Worm (Caenorhabditis elegans) whole organism, L1 larva: Measurements from ENCODE around the gene C01G6.2.

Experiments used
- C04F5.9 ChIP-seq: sonication (generic microtip); optimal IDR thresholded peaks from 2 replicates; lab custom pipeline; 2016; ENCODE audit warnings: missing genetic modification characterization, missing compliant biosample characterization
- C16A3.4 ChIP-seq: fragments of 150-350 bp; optimal IDR thresholded peaks from 2 replicates; lab custom pipeline; 2014; ENCODE audit warnings: missing biosample characterization, missing genetic modification characterization
- C34B4.2 ChIP-seq: sonication (generic microtip); optimal IDR thresholded peaks from 2 replicates; lab custom pipeline; 2017; ENCODE audit warnings: mild to moderate bottlenecking, missing genetic modification characterization, missing compliant biosample characterization
- F16B12.6 ChIP-seq: fragments of 150-350 bp; optimal IDR thresholded peaks from 2 replicates; lab custom pipeline; 2014; ENCODE audit warnings: missing biosample characterization, missing genetic modification characterization
- Y116A8C.19 ChIP-seq: sonication (generic microtip); optimal IDR thresholded peaks from 2 replicates; lab custom pipeline; 2016; ENCODE audit warnings: missing compliant biosample characterization, missing genetic modification characterization, borderline replicate concordance
- aha-1 ChIP-seq: fragments of 150-350 bp; optimal IDR thresholded peaks from 2 replicates; lab custom pipeline; 2014; ENCODE audit warnings: missing biosample characterization, missing genetic modification characterization
- aly-2 ChIP-seq: fragments of 150-350 bp; optimal IDR thresholded peaks from 2 replicates; lab custom pipeline; 2014; ENCODE audit warnings: missing biosample characterization, missing genetic modification characterization
- blmp-1 ChIP-seq: fragments of 150-350 bp; optimal IDR thresholded peaks from 2 replicates; lab custom pipeline; 2014; ENCODE audit warnings: missing biosample characterization, missing genetic modification characterization
- ceh-63 ChIP-seq: fragments of 200-800 bp; sonication (Bioruptor generic); optimal IDR thresholded peaks from 2 replicates; lab custom pipeline; 2018; ENCODE audit warnings: mild to moderate bottlenecking, missing genetic modification characterization, missing compliant biosample characterization
- ceh-82 ChIP-seq, 3 experiments: fragments of 150-350 bp in 1 of 3; sonication (generic microtip) in 2 of 3; optimal IDR thresholded peaks; 2 replicates each; lab custom pipeline; 2014 to 2017; ENCODE audit warnings: missing biosample characterization in 3 of 3, missing genetic modification characterization in 3 of 3
- ceh-90 ChIP-seq: sonication (generic microtip); optimal IDR thresholded peaks from 2 replicates; lab custom pipeline; 2016; ENCODE audit warnings: missing genetic modification characterization, missing compliant biosample characterization
- dpl-1 ChIP-seq, 3 experiments: fragments of 150-350 bp in 2 of 3; sonication (generic microtip) in 1 of 3; optimal IDR thresholded peaks; 2 replicates each; lab custom pipeline; 2014 to 2017; ENCODE audit warnings: missing biosample characterization in 3 of 3, missing genetic modification characterization in 3 of 3, missing genetic modification reagents in 3 of 3
- dsc-1 ChIP-seq: sonication (generic microtip); optimal IDR thresholded peaks from 2 replicates; lab custom pipeline; 2016; ENCODE audit warnings: mild to moderate bottlenecking, missing genetic modification characterization, missing compliant biosample characterization
- egl-13 ChIP-seq: sonication (generic microtip); optimal IDR thresholded peaks from 2 replicates; lab custom pipeline; 2016; ENCODE audit warnings: missing genotype, missing genetic modification reagents, missing genetic modification characterization, missing compliant biosample characterization
- elt-2 ChIP-seq: sonication (generic microtip); optimal IDR thresholded peaks from 2 replicates; lab custom pipeline; 2016; ENCODE audit warnings: missing genetic modification characterization, mild to moderate bottlenecking, inconsistent platforms, missing compliant biosample characterization, missing genetic modification reagents
- elt-3 ChIP-seq, 6 experiments: fragments of 150-350 bp in 1 of 6; sonication (generic microtip); optimal IDR thresholded peaks; 2 replicates each; lab custom pipeline; 2017 to 2018; ENCODE audit warnings: missing biosample characterization in 6 of 6, missing genetic modification characterization in 6 of 6, inconsistent platforms in 1 of 6
- ets-5 ChIP-seq: fragments of 200-800 bp; sonication (Bioruptor generic); IDR thresholded peaks from 2 replicates; pipeline ENCODE4 v1.3.6; 2022; ENCODE audit warnings: missing genetic modification characterization, missing compliant biosample characterization
- fkh-8 ChIP-seq: sonication (generic microtip); optimal IDR thresholded peaks from 2 replicates; lab custom pipeline; 2016; ENCODE audit warnings: mild to moderate bottlenecking, missing genetic modification characterization, missing compliant biosample characterization
- hlh-17 ChIP-seq: fragments of 200-800 bp; sonication (Bioruptor generic); optimal IDR thresholded peaks from 2 replicates; lab custom pipeline; 2018; ENCODE audit warnings: missing genetic modification characterization, mild to moderate bottlenecking, missing compliant biosample characterization, moderate library complexity, borderline replicate concordance
- hpl-2 ChIP-seq: fragments of 150-350 bp; optimal IDR thresholded peaks from 2 replicates; lab custom pipeline; 2014; ENCODE audit warnings: missing biosample characterization, missing genetic modification reagents, missing genetic modification characterization
- lin-14 ChIP-seq: fragments of 200-800 bp; sonication (Bioruptor generic); optimal IDR thresholded peaks from 2 replicates; lab custom pipeline; 2018; ENCODE audit warnings: mild to moderate bottlenecking, missing genetic modification characterization, moderate library complexity, missing compliant biosample characterization
- lsy-2 ChIP-seq, 2 experiments: fragments of 150-350 bp; optimal IDR thresholded peaks; 2 replicates each; lab custom pipeline; 2014; ENCODE audit warnings: missing biosample characterization in 2 of 2, missing genetic modification characterization in 2 of 2
- mep-1 ChIP-seq: fragments of 150-350 bp; optimal IDR thresholded peaks from 2 replicates; lab custom pipeline; 2014; ENCODE audit warnings: missing biosample characterization, missing genetic modification characterization
- nhr-11 ChIP-seq: fragments of 150-350 bp; optimal IDR thresholded peaks from 2 replicates; lab custom pipeline; 2014; ENCODE audit warnings: missing biosample characterization, missing genetic modification characterization
- nhr-12 ChIP-seq: sonication (generic microtip); optimal IDR thresholded peaks from 2 replicates; lab custom pipeline; 2017; ENCODE audit warnings: missing biosample characterization, missing genetic modification characterization
- nhr-47 ChIP-seq: sonication (generic microtip); optimal IDR thresholded peaks from 2 replicates; lab custom pipeline; 2016; ENCODE audit warnings: mild to moderate bottlenecking, missing genetic modification characterization, moderate library complexity, missing compliant biosample characterization
- nhr-71 ChIP-seq: sonication (generic microtip); optimal IDR thresholded peaks from 2 replicates; lab custom pipeline; 2016; ENCODE audit warnings: mild to moderate bottlenecking, missing genetic modification characterization, moderate library complexity, missing compliant biosample characterization
- nhr-85 ChIP-seq: sonication (generic microtip); peaks from one replicate; lab custom pipeline; 2016; ENCODE audit warnings: missing genetic modification characterization, inconsistent platforms, missing compliant biosample characterization
- nhr-90 ChIP-seq: sonication (generic microtip); optimal IDR thresholded peaks from 2 replicates; lab custom pipeline; 2016; ENCODE audit warnings: mild to moderate bottlenecking, missing genetic modification characterization, missing compliant biosample characterization; ENCODE audit not compliant: poor library complexity
- pag-3 ChIP-seq: sonication (generic microtip); optimal IDR thresholded peaks from 2 replicates; lab custom pipeline; 2017; ENCODE audit warnings: missing genetic modification characterization, mild to moderate bottlenecking, missing compliant biosample characterization, antibody characterized with exemption, borderline replicate concordance; ENCODE audit not compliant: insufficient read depth
- pax-3 ChIP-seq: fragments of 200-800 bp; sonication (Bioruptor generic); optimal IDR thresholded peaks from 2 replicates; lab custom pipeline; 2018; ENCODE audit warnings: mild to moderate bottlenecking, missing genetic modification characterization, moderate library complexity, missing compliant biosample characterization
- pqm-1 ChIP-seq: sonication (generic microtip); optimal IDR thresholded peaks from 3 replicates; lab custom pipeline; 2017; ENCODE audit warnings: missing biosample characterization, missing genetic modification characterization
- snu-23 ChIP-seq: sonication (generic microtip); optimal IDR thresholded peaks from 2 replicates; lab custom pipeline; 2016; ENCODE audit warnings: missing genetic modification characterization, missing compliant biosample characterization
- sox-4 ChIP-seq: sonication (generic microtip); optimal IDR thresholded peaks from 2 replicates; lab custom pipeline; 2016; ENCODE audit warnings: missing genetic modification characterization, missing compliant biosample characterization
- sup-37 ChIP-seq: fragments of 200-800 bp; sonication (Bioruptor generic); optimal IDR thresholded peaks from 2 replicates; lab custom pipeline; 2018; ENCODE audit warnings: mild to moderate bottlenecking, missing genetic modification characterization, missing compliant biosample characterization
- swsn-7 ChIP-seq: sonication (generic microtip); optimal IDR thresholded peaks from 2 replicates; lab custom pipeline; 2016; ENCODE audit warnings: missing genetic modification characterization, missing compliant biosample characterization
- unc-130 ChIP-seq: fragments of 150-350 bp; optimal IDR thresholded peaks from 2 replicates; lab custom pipeline; 2017; ENCODE audit warnings: missing biosample characterization, missing genetic modification characterization, inconsistent platforms
- unc-30 ChIP-seq: sonication (generic microtip); optimal IDR thresholded peaks from 2 replicates; lab custom pipeline; 2017; ENCODE audit warnings: missing biosample characterization, missing genetic modification characterization
- unc-62 ChIP-seq: fragments of 150-350 bp; optimal IDR thresholded peaks from 2 replicates; lab custom pipeline; 2014; ENCODE audit warnings: missing biosample characterization, missing genetic modification reagents, missing genetic modification characterization
- unc-86 ChIP-seq: sonication (generic microtip); optimal IDR thresholded peaks from 2 replicates; lab custom pipeline; 2016; ENCODE audit warnings: missing genetic modification characterization, missing compliant biosample characterization
- vab-15 ChIP-seq: sonication (generic microtip); optimal IDR thresholded peaks from 2 replicates; lab custom pipeline; 2017; ENCODE audit warnings: missing genotype, mild to moderate bottlenecking, missing genetic modification characterization, missing compliant biosample characterization
- zip-4 ChIP-seq: fragments of 200-800 bp; sonication (Bioruptor generic); optimal IDR thresholded peaks from 2 replicates; lab custom pipeline; 2018; ENCODE audit warnings: mild to moderate bottlenecking, missing genetic modification characterization, moderate library complexity, missing compliant biosample characterization
- ztf-4 ChIP-seq: fragments of 150-350 bp; optimal IDR thresholded peaks from 2 replicates; lab custom pipeline; 2014; ENCODE audit warnings: missing biosample characterization, missing genetic modification characterization

The C01G6.2 gene

ce11 chrII:9265705-9266104, 1.1 kb upstream of the C01G6.2 start:
- TF ChIP-seq hlh-17 (GFP tag; lab: Kevin White, UChicago) = no peak
- TF ChIP-seq nhr-71 = peak; percentile 10
- TF ChIP-seq lin-14 (GFP tag; lab: Kevin White, UChicago) = peak; percentile 41

- TF ChIP-seq F16B12.6 (no peak), nhr-12 (no peak), dsc-1 (tag; lab: Kevin White, UChicago) (no peak), pag-3 (tag; lab: Kevin White, UChicago) (no peak), aha-1 (no peak), Y116A8C.19 (tag; lab: Kevin White, UChicago) (no peak), unc-30 (tag; lab: Kevin White, UChicago) (no peak), dpl-1 (GFP tag; optimal IDR thresholded peaks at IDR 0.05; lab: Kevin White, UChicago) (no peak), sox-4 (tag; lab: Kevin White, UChicago) (no peak), sup-37 (GFP tag; lab: Kevin White, UChicago) (no peak), fkh-8 (tag; lab: Kevin White, UChicago) (no peak), ceh-63 (GFP tag; lab: Kevin White, UChicago) (no peak)
These were observed 603 bp upstream of the C01G6.2 start for ce11 chrII:9266252-9266651.

ce11 chrII:9268983-9269382, 2.1 kb downstream of the C01G6.2 start:
- TF ChIP-seq blmp-1 (tag; lab: Kevin White, UChicago) (no peak), aly-2 (tag; lab: Kevin White, UChicago) (no peak), elt-3 (tag; optimal IDR thresholded peaks at IDR 0.05; lab: Kevin White, UChicago) (no peak), pax-3 (no peak), C34B4.2 (tag; lab: Kevin White, UChicago) (no peak), unc-30 (tag; lab: Kevin White, UChicago) (no peak), pqm-1 (tag; lab: Kevin White, UChicago) (no peak), unc-130 (tag; lab: Kevin White, UChicago) (no peak), F16B12.6 (no peak), C16A3.4 (tag; lab: Kevin White, UChicago) (no peak), C04F5.9 (tag; lab: Kevin White, UChicago) (no peak)

- TF ChIP-seq hpl-2 (no peak), swsn-7 (no peak), ceh-82 (tag; optimal IDR thresholded peaks at IDR 0.05; lab: Kevin White, UChicago) (no peak), egl-13 (tag; lab: Kevin White, UChicago) (no peak)
These were observed 2.7 kb downstream of the C01G6.2 start, which contains the start of gene C01G6.3 for ce11 chrII:9269588-9269987. Gene C01G6.3 (plus strand): TSS chrII:9269888.

- TF ChIP-seq unc-86 (tag; lab: Kevin White, UChicago) (no peak), snu-23 (GFP tag; lab: Kevin White, UChicago) (no peak), zip-4 (GFP tag; lab: Kevin White, UChicago) (no peak), ets-5 (GFP tag; lab: Robert Waterston, UW) (no peak), nhr-85 (peak; percentile 15)
These were observed 4.4 kb downstream of the C01G6.2 start for ce11 chrII:9271285-9271684.

- TF ChIP-seq lsy-2 (tag; optimal IDR thresholded peaks at IDR 0.05; lab: Kevin White, UChicago) (no peak), mep-1 (no peak), elt-2 (tag; lab: Kevin White, UChicago) (no peak), ceh-90 (tag; lab: Kevin White, UChicago) (no peak), pax-3 (no peak), ceh-63 (GFP tag; lab: Kevin White, UChicago) (no peak), pag-3 (tag; lab: Kevin White, UChicago) (no peak), unc-62 (no peak), unc-30 (tag; lab: Kevin White, UChicago) (no peak), ztf-4 (tag; lab: Kevin White, UChicago) (no peak), nhr-47 (tag; lab: Kevin White, UChicago) (no peak), nhr-90 (no peak), snu-23 (GFP tag; lab: Kevin White, UChicago) (no peak), dsc-1 (tag; lab: Kevin White, UChicago) (no peak), vab-15 (tag; lab: Kevin White, UChicago) (no peak), ets-5 (GFP tag; lab: Robert Waterston, UW) (no peak), nhr-11 (tag; lab: Kevin White, UChicago) (no peak)
These were observed 6.1 kb downstream of the C01G6.2 start, which contains the start of gene C01G6.4 for ce11 chrII:9272942-9273341. Gene C01G6.4 (minus strand): TSS chrII:9273042.
